Worm (Caenorhabditis elegans) whole organism, young adult: ENCODE results near the gene fbxb-10.
A peak's percentile ranks its signal among the peaks of the same experiment; 100 is the strongest.

Source experiments
- dox-1 ChIP-seq: fragments of 200-800 bp; sonication (Bioruptor generic); IDR thresholded peaks from 2 replicates; pipeline ENCODE4 v1.3.6; 2022; ENCODE audit warnings: missing genetic modification reagents, missing genetic modification characterization, missing compliant biosample characterization
- nhr-80 ChIP-seq: sonication (generic microtip); optimal IDR thresholded peaks from 2 replicates; lab custom pipeline; 2016; ENCODE audit warnings: missing genetic modification characterization, missing compliant biosample characterization

Gene fbxb-10

ce11 chrII:1767458-1767857, 50.7 kb downstream of the fbxb-10 start:
- peak; percentile 36 for TF ChIP-seq nhr-80
- 0 out of 2 replicates have a peak, but pooled peaks have one; percentile 14 for TF ChIP-seq dox-1 (GFP tag; lab: Robert Waterston, UW)
